Worm (Caenorhabditis elegans) whole organism, young adult: ENCODE data around the gene srg-69.

Source experiments
- B0261.1 ChIP-seq: sonication (generic microtip); optimal IDR thresholded peaks from 2 replicates; lab custom pipeline; 2016; ENCODE audit warnings: mild to moderate bottlenecking, missing genetic modification characterization, moderate library complexity, missing compliant biosample characterization
- D2030.7 ChIP-seq: fragments of 200-800 bp; sonication (Bioruptor generic); IDR thresholded peaks from 2 replicates; pipeline ENCODE4 v1.3.6; 2022; ENCODE audit warnings: missing genetic modification reagents, missing genetic modification characterization, missing compliant biosample characterization
- F10E7.11 ChIP-seq: sonication (generic microtip); optimal IDR thresholded peaks from 2 replicates; lab custom pipeline; 2017; ENCODE audit warnings: mild to moderate bottlenecking, missing genetic modification characterization, moderate library complexity, missing compliant biosample characterization
- F22D6.2 ChIP-seq: sonication (generic microtip); optimal IDR thresholded peaks from 2 replicates; lab custom pipeline; 2016; ENCODE audit warnings: mild to moderate bottlenecking, missing genetic modification characterization, missing compliant biosample characterization
- F37B4.10 ChIP-seq: fragments of 200-800 bp; sonication (Bioruptor generic); IDR thresholded peaks from 2 replicates; pipeline ENCODE4 v1.3.6; 2022; ENCODE audit warnings: missing genetic modification characterization, missing compliant biosample characterization
- F39B2.1 ChIP-seq: fragments of 200-800 bp; sonication (Bioruptor generic); IDR thresholded peaks from 2 replicates; pipeline ENCODE4 v1.3.6; 2022; ENCODE audit warnings: missing genetic modification reagents, missing genetic modification characterization, missing compliant biosample characterization
- F49E8.2 ChIP-seq: sonication (generic microtip); optimal IDR thresholded peaks from 3 replicates; lab custom pipeline; 2017; ENCODE audit warnings: missing genetic modification characterization, mild to moderate bottlenecking, missing compliant biosample characterization, antibody characterized with exemption, moderate library complexity; ENCODE audit not compliant: insufficient read depth
- F52B5.7 ChIP-seq: sonication (generic microtip); optimal IDR thresholded peaks from 2 replicates; lab custom pipeline; 2016; ENCODE audit warnings: mild to moderate bottlenecking, missing genetic modification characterization, missing compliant biosample characterization
- F57A8.1 ChIP-seq: fragments of 200-800 bp; sonication (Bioruptor generic); optimal IDR thresholded peaks from 2 replicates; lab custom pipeline; 2018; ENCODE audit warnings: mild to moderate bottlenecking, missing genetic modification characterization, moderate library complexity, missing compliant biosample characterization
- F57C9.4 ChIP-seq: sonication (generic microtip); optimal IDR thresholded peaks from 2 replicates; lab custom pipeline; 2017; ENCODE audit warnings: mild to moderate bottlenecking, missing genetic modification characterization, missing compliant biosample characterization
- K12H6.12 ChIP-seq: fragments of 200-800 bp; sonication (Bioruptor generic); optimal IDR thresholded peaks from 2 replicates; lab custom pipeline; 2018; ENCODE audit warnings: mild to moderate bottlenecking, missing genetic modification characterization, missing compliant biosample characterization
- T26A5.8 ChIP-seq: sonication (generic microtip); optimal IDR thresholded peaks from 2 replicates; lab custom pipeline; 2016; ENCODE audit warnings: missing genetic modification characterization, missing compliant biosample characterization
- Y53F4B.3 ChIP-seq: fragments of 200-800 bp; sonication (Bioruptor generic); IDR thresholded peaks from 2 replicates; pipeline ENCODE4 v1.3.6; 2022; ENCODE audit warnings: missing genetic modification reagents, missing genetic modification characterization, missing compliant biosample characterization
- Y56A3A.18 ChIP-seq: fragments of 200-800 bp; sonication (Bioruptor generic); IDR thresholded peaks from 2 replicates; pipeline ENCODE4 v1.3.6; 2022; ENCODE audit warnings: missing genetic modification reagents, missing genetic modification characterization, missing compliant biosample characterization
- ZK185.1 ChIP-seq: sonication (generic microtip); optimal IDR thresholded peaks from 2 replicates; lab custom pipeline; 2016; ENCODE audit warnings: mild to moderate bottlenecking, missing genetic modification characterization, missing compliant biosample characterization; ENCODE audit not compliant: poor library complexity, severe bottlenecking
- ama-1 ChIP-seq, 3 experiments: fragments of 150-350 bp in 1 of 3; sonication (generic microtip) in 2 of 3; optimal IDR thresholded peaks; 2 replicates each; lab custom pipeline; 2014 to 2018; ENCODE audit warnings: missing biosample characterization in 2 of 3, missing genetic modification characterization in 2 of 3, missing genetic modification reagents in 2 of 3
- athp-1 ChIP-seq: sonication (generic microtip); optimal IDR thresholded peaks from 2 replicates; lab custom pipeline; 2017; ENCODE audit warnings: mild to moderate bottlenecking, missing genetic modification characterization, missing compliant biosample characterization
- attf-3 ChIP-seq: fragments of 200-800 bp; sonication (Bioruptor generic); conservative IDR thresholded peaks from 2 replicates; pipeline ENCODE4 v1.3.6; 2022; ENCODE audit warnings: missing genetic modification reagents, missing genetic modification characterization, missing compliant biosample characterization
- attf-6 ChIP-seq: fragments of 200-800 bp; sonication (Bioruptor generic); IDR thresholded peaks from 2 replicates; pipeline ENCODE4 v1.3.6; 2022; ENCODE audit warnings: missing genetic modification reagents, missing genetic modification characterization, missing compliant biosample characterization
- cebp-2 ChIP-seq: fragments of 200-800 bp; sonication (Bioruptor generic); IDR thresholded peaks from 2 replicates; pipeline ENCODE4 v1.3.6; 2022; ENCODE audit warnings: missing genetic modification characterization, missing compliant biosample characterization
- ceh-27 ChIP-seq: fragments of 200-800 bp; sonication (Bioruptor generic); optimal IDR thresholded peaks from 2 replicates; lab custom pipeline; 2018; ENCODE audit warnings: mild to moderate bottlenecking, missing genetic modification characterization, moderate library complexity, missing compliant biosample characterization
- ceh-79 ChIP-seq: sonication (generic microtip); optimal IDR thresholded peaks from 2 replicates; lab custom pipeline; 2017; ENCODE audit warnings: mild to moderate bottlenecking, missing genetic modification characterization, missing compliant biosample characterization
- die-1 ChIP-seq: sonication (generic microtip); optimal IDR thresholded peaks from 2 replicates; lab custom pipeline; 2016; ENCODE audit warnings: missing genotype, mild to moderate bottlenecking, missing genetic modification characterization, missing compliant biosample characterization
- egrh-3 ChIP-seq: fragments of 200-800 bp; sonication (Bioruptor generic); IDR thresholded peaks from 2 replicates; pipeline ENCODE4 v1.3.6; 2022; ENCODE audit warnings: missing genetic modification reagents, missing genetic modification characterization, missing compliant biosample characterization
- fkh-3 ChIP-seq: sonication (generic microtip); optimal IDR thresholded peaks from 2 replicates; lab custom pipeline; 2016; ENCODE audit warnings: mild to moderate bottlenecking, missing genetic modification characterization, missing compliant biosample characterization
- him-1 ChIP-seq: sonication (generic microtip); optimal IDR thresholded peaks from 2 replicates; lab custom pipeline; 2016; ENCODE audit warnings: missing genotype, missing genetic modification reagents, missing genetic modification characterization, missing compliant biosample characterization
- hrde-1 ChIP-seq: sonication (generic microtip); optimal IDR thresholded peaks from 2 replicates; lab custom pipeline; 2016; ENCODE audit warnings: missing genetic modification characterization, mild to moderate bottlenecking, missing compliant biosample characterization, moderate library complexity, missing genotype, missing genetic modification reagents, borderline replicate concordance
- lin-54 ChIP-seq: fragments of 200-800 bp; sonication (Bioruptor generic); optimal IDR thresholded peaks from 2 replicates; lab custom pipeline; 2018; ENCODE audit warnings: mild to moderate bottlenecking, missing genetic modification characterization, missing compliant biosample characterization
- madf-10 ChIP-seq: sonication (generic microtip); optimal IDR thresholded peaks from 2 replicates; lab custom pipeline; 2016; ENCODE audit warnings: mild to moderate bottlenecking, missing genetic modification characterization, missing compliant biosample characterization
- madf-3 ChIP-seq: fragments of 200-800 bp; sonication (Bioruptor generic); IDR thresholded peaks from 2 replicates; pipeline ENCODE4 v1.3.6; 2022; ENCODE audit warnings: missing genetic modification reagents, missing genetic modification characterization, missing compliant biosample characterization
- madf-8 ChIP-seq: fragments of 200-800 bp; sonication (Bioruptor generic); conservative IDR thresholded peaks from 2 replicates; pipeline ENCODE4 v1.3.6; 2022; ENCODE audit warnings: missing genetic modification reagents, missing genetic modification characterization, missing compliant biosample characterization
- mes-4 ChIP-seq: sonication (generic microtip); optimal IDR thresholded peaks from 2 replicates; lab custom pipeline; 2016; ENCODE audit warnings: missing genotype, missing genetic modification characterization, missing compliant biosample characterization
- nfya-2 ChIP-seq: fragments of 200-800 bp; sonication (Bioruptor generic); IDR thresholded peaks from 2 replicates; pipeline ENCODE4 v1.3.6; 2022; ENCODE audit warnings: missing genetic modification reagents, missing genetic modification characterization, missing compliant biosample characterization
- nhr-27 ChIP-seq: fragments of 200-800 bp; sonication (Bioruptor generic); optimal IDR thresholded peaks from 2 replicates; lab custom pipeline; 2018; ENCODE audit warnings: mild to moderate bottlenecking, missing genetic modification characterization, moderate library complexity, missing compliant biosample characterization
- nhr-90 ChIP-seq: sonication (generic microtip); optimal IDR thresholded peaks from 2 replicates; lab custom pipeline; 2016; ENCODE audit warnings: missing genotype, mild to moderate bottlenecking, missing genetic modification characterization, missing compliant biosample characterization
- rcor-1 ChIP-seq: fragments of 200-800 bp; sonication (Bioruptor generic); IDR thresholded peaks from 2 replicates; pipeline ENCODE4 v1.3.6; 2022; ENCODE audit warnings: missing genetic modification reagents, missing genetic modification characterization, missing compliant biosample characterization
- repo-1 ChIP-seq: sonication (generic microtip); optimal IDR thresholded peaks from 2 replicates; lab custom pipeline; 2017; ENCODE audit warnings: mild to moderate bottlenecking, missing genetic modification characterization, missing compliant biosample characterization
- rpc-1 ChIP-seq, 2 experiments: fragments of 150-350 bp in 1 of 2; sonication (generic microtip) in 1 of 2; optimal IDR thresholded peaks; 2 replicates each; lab custom pipeline; 2014 to 2018; ENCODE audit warnings: missing biosample characterization in 1 of 2, missing genetic modification characterization in 1 of 2, missing genetic modification reagents in 1 of 2, missing genotype in 1 of 2
- snpc-3.4 ChIP-seq: sonication (generic microtip); optimal IDR thresholded peaks from 2 replicates; lab custom pipeline; 2017; ENCODE audit warnings: missing genetic modification characterization, mild to moderate bottlenecking, missing compliant biosample characterization, antibody characterized with exemption, moderate library complexity, missing genotype, missing genetic modification reagents
- somi-1 ChIP-seq: fragments of 200-800 bp; sonication (Bioruptor generic); optimal IDR thresholded peaks from 2 replicates; lab custom pipeline; 2018; ENCODE audit warnings: mild to moderate bottlenecking, missing genetic modification characterization, missing compliant biosample characterization
- tbp1 ChIP-seq: fragments of 200-800 bp; sonication (Bioruptor generic); optimal IDR thresholded peaks from 2 replicates; lab custom pipeline; 2018; ENCODE audit warnings: mild to moderate bottlenecking, missing genetic modification characterization, missing compliant biosample characterization
- tbx-9 ChIP-seq: sonication (generic microtip); optimal IDR thresholded peaks from 2 replicates; lab custom pipeline; 2016; ENCODE audit warnings: borderline replicate concordance, missing genetic modification characterization, inconsistent platforms, missing compliant biosample characterization
- tlf-1 ChIP-seq: fragments of 200-800 bp; sonication (Bioruptor generic); optimal IDR thresholded peaks from 2 replicates; lab custom pipeline; 2018; ENCODE audit warnings: mild to moderate bottlenecking, missing genetic modification characterization, missing compliant biosample characterization
- xnd-1 ChIP-seq: sonication (generic microtip); optimal IDR thresholded peaks from 2 replicates; lab custom pipeline; 2016; ENCODE audit warnings: missing genotype, missing genetic modification reagents, missing genetic modification characterization, missing compliant biosample characterization
- zfh-2 ChIP-seq: fragments of 200-800 bp; sonication (Bioruptor generic); conservative IDR thresholded peaks from 2 replicates; pipeline ENCODE4 v1.3.6; 2022; ENCODE audit warnings: missing genetic modification reagents, missing genetic modification characterization, missing compliant biosample characterization
- ztf-22 ChIP-seq: fragments of 200-800 bp; sonication (Bioruptor generic); optimal IDR thresholded peaks from 2 replicates; lab custom pipeline; 2018; ENCODE audit warnings: mild to moderate bottlenecking, missing genetic modification characterization, moderate library complexity, missing compliant biosample characterization
- ztf-6 ChIP-seq: fragments of 200-800 bp; sonication (Bioruptor generic); IDR thresholded peaks from 2 replicates; pipeline ENCODE4 v1.3.6; 2022; ENCODE audit warnings: missing genetic modification reagents, missing genetic modification characterization, missing compliant biosample characterization

Gene srg-69

ce11 chrII:5353642-5354041, 1.8 kb upstream of the srg-69 start (continued):
- TF ChIP-seq madf-8 (no peak), F49E8.2 (tag; lab: Kevin White, UChicago) (peak; percentile 60), snpc-3.4 (tag; lab: Kevin White, UChicago) (no peak), ZK185.1 (tag; lab: Kevin White, UChicago) (peak; percentile 54), attf-6 (GFP tag; lab: Robert Waterston, UW) (peak; percentile 69), ceh-27 (GFP tag; lab: Kevin White, UChicago) (peak; percentile 9), K12H6.12 (tag; lab: Kevin White, UChicago) (no peak), ztf-22 (GFP tag; lab: Kevin White, UChicago) (no peak), F39B2.1 (GFP tag; lab: Robert Waterston, UW) (no peak), mes-4 (tag; lab: Kevin White, UChicago) (peak; percentile 78), repo-1 (tag; lab: Kevin White, UChicago) (peak; percentile 86), ama-1 (optimal IDR thresholded peaks at IDR 0.05; lab: Kevin White, UChicago) (no peak), ama-1 (GFP tag; optimal IDR thresholded peaks at IDR 0.05; lab: Kevin White, UChicago) (peak; percentile 48 to 64), hrde-1 (peak; percentile 85), zfh-2 (GFP tag; lab: Robert Waterston, UW) (no peak), T26A5.8 (peak; percentile 78), athp-1 (tag; lab: Kevin White, UChicago) (peak; percentile 89), fkh-3 (peak; percentile 89), B0261.1 (tag; lab: Kevin White, UChicago) (peak; percentile 74), him-1 (tag; lab: Kevin White, UChicago) (peak; percentile 57), nhr-90 (tag; lab: Kevin White, UChicago) (peak; percentile 85), madf-3 (0 out of 2 replicates have a peak, but pooled peaks have one; percentile 77), Y53F4B.3 (GFP tag; lab: Robert Waterston, UW) (peak; percentile 26; the same call in 1 of the 2 replicates), cebp-2 (GFP tag; lab: Robert Waterston, UW) (0 out of 2 replicates have a peak, but pooled peaks have one; percentile 67), ztf-6 (GFP tag; lab: Robert Waterston, UW) (no peak), rpc-1 (optimal IDR thresholded peaks at IDR 0.05; lab: Kevin White, UChicago) (peak; percentile 76), rpc-1 (tag; optimal IDR thresholded peaks at IDR 0.05; lab: Kevin White, UChicago) (peak; percentile 93), tbp1 (GFP tag; lab: Kevin White, UChicago) (peak; percentile 91), F37B4.10 (GFP tag; lab: Robert Waterston, UW) (0 out of 2 replicates have a peak, but pooled peaks have one; percentile 66), F57C9.4 (tag; lab: Kevin White, UChicago) (peak; percentile 77), nhr-27 (tag; lab: Kevin White, UChicago) (peak; percentile 69), somi-1 (GFP tag; lab: Kevin White, UChicago) (peak; percentile 28), die-1 (tag; lab: Kevin White, UChicago) (peak; percentile 88), tbx-9 (tag; lab: Kevin White, UChicago) (no peak), F57A8.1 (GFP tag; lab: Kevin White, UChicago) (peak; percentile 27), attf-3 (GFP tag; lab: Robert Waterston, UW) (no peak), F22D6.2 (tag; lab: Kevin White, UChicago) (peak; percentile 40), madf-10 (tag; lab: Kevin White, UChicago) (peak; percentile 28), F52B5.7 (tag; lab: Kevin White, UChicago) (peak; percentile 92), egrh-3 (GFP tag; lab: Robert Waterston, UW) (no peak), Y56A3A.18 (GFP tag; lab: Robert Waterston, UW) (peak; percentile 78), F10E7.11 (tag; lab: Kevin White, UChicago) (peak; percentile 95), lin-54 (GFP tag; lab: Kevin White, UChicago) (peak; percentile 71), rcor-1 (GFP tag; lab: Robert Waterston, UW) (no peak), xnd-1 (tag; lab: Kevin White, UChicago) (peak; percentile 24), D2030.7 (peak; percentile 37; the same call in 1 of the 2 replicates), tlf-1 (peak; percentile 10), nfya-2 (0 out of 2 replicates have a peak, but pooled peaks have one; percentile 62), ceh-79 (peak; percentile 78)
